Worm (Caenorhabditis elegans) whole organism, L4 larva: ENCODE results near the gene F38B6.2.
A peak's percentile ranks its signal among the peaks of the same experiment; 100 is the strongest.

ENCODE experiments used
- D1046.2 ChIP-seq: fragments of 200-800 bp; sonication (Bioruptor generic); IDR thresholded peaks from 2 replicates; pipeline ENCODE4 v1.3.6; 2022; ENCODE audit warnings: missing genetic modification characterization, missing compliant biosample characterization
- F26F4.8 ChIP-seq: fragments of 200-800 bp; sonication (Bioruptor generic); conservative IDR thresholded peaks from 2 replicates; pipeline ENCODE4 v1.3.6; 2022; ENCODE audit warnings: missing genetic modification characterization, missing compliant biosample characterization
- F37D6.2 ChIP-seq: sonication (generic microtip); optimal IDR thresholded peaks from 2 replicates; lab custom pipeline; 2016; ENCODE audit warnings: mild to moderate bottlenecking, missing genetic modification characterization, missing compliant biosample characterization
- R02D3.7 ChIP-seq: fragments of 150-350 bp; sonication (generic microtip); optimal IDR thresholded peaks from 3 replicates; lab custom pipeline; 2014; ENCODE audit warnings: missing biosample characterization, missing genetic modification characterization
- T20F7.1 ChIP-seq: fragments of 200-800 bp; sonication (Bioruptor generic); optimal IDR thresholded peaks from 2 replicates; lab custom pipeline; 2018; ENCODE audit warnings: mild to moderate bottlenecking, missing genetic modification characterization, missing compliant biosample characterization
- T26A8.4 ChIP-seq: fragments of 200-800 bp; sonication (Bioruptor generic); IDR thresholded peaks from 2 replicates; pipeline ENCODE4 v1.3.6; 2022; ENCODE audit warnings: missing genetic modification characterization, missing compliant biosample characterization
- Y105C5A.15 ChIP-seq: fragments of 200-800 bp; sonication (Bioruptor generic); IDR thresholded peaks from 2 replicates; pipeline ENCODE4 v1.3.6; 2022; ENCODE audit warnings: missing genetic modification characterization, missing compliant biosample characterization
- Y48G9A.11 ChIP-seq: fragments of 200-800 bp; sonication (Bioruptor generic); IDR thresholded peaks from 2 replicates; pipeline ENCODE4 v1.3.6; 2022; ENCODE audit warnings: missing genetic modification reagents, missing genetic modification characterization, missing compliant biosample characterization
- ZK337.2 ChIP-seq: fragments of 200-800 bp; sonication (Bioruptor generic); IDR thresholded peaks from 2 replicates; pipeline ENCODE4 v1.3.6; 2022; ENCODE audit warnings: missing genetic modification reagents, missing genetic modification characterization, missing compliant biosample characterization
- attf-4 ChIP-seq: sonication (generic microtip); optimal IDR thresholded peaks from 3 replicates; lab custom pipeline; 2017; ENCODE audit warnings: missing biosample characterization, missing genetic modification characterization
- ceh-20 ChIP-seq: fragments of 200-800 bp; sonication (Bioruptor generic); IDR thresholded peaks from 2 replicates; pipeline ENCODE4 v1.3.6; 2022; ENCODE audit warnings: missing genetic modification reagents, missing genetic modification characterization, missing compliant biosample characterization
- ceh-32 ChIP-seq: sonication (generic microtip); optimal IDR thresholded peaks from 2 replicates; lab custom pipeline; 2016; ENCODE audit warnings: mild to moderate bottlenecking, missing genetic modification characterization, missing compliant biosample characterization; ENCODE audit not compliant: poor library complexity
- ces-1 ChIP-seq: fragments of 150-350 bp; sonication (generic microtip); optimal IDR thresholded peaks from 4 replicates; lab custom pipeline; 2014; ENCODE audit warnings: missing biosample characterization, missing genetic modification reagents, missing genetic modification characterization
- cey-2 ChIP-seq: sonication (generic microtip); optimal IDR thresholded peaks from 3 replicates; lab custom pipeline; 2017; ENCODE audit warnings: missing genetic modification characterization, mild to moderate bottlenecking, missing compliant biosample characterization, antibody characterized with exemption, borderline replicate concordance; ENCODE audit not compliant: insufficient read depth
- daf-16 ChIP-seq, 3 experiments: sonication (generic microtip); optimal IDR thresholded peaks; 2 replicates each; lab custom pipeline; 2016 to 2017; ENCODE audit warnings: missing genetic modification characterization in 3 of 3, missing genetic modification reagents in 3 of 3, mild to moderate bottlenecking in 2 of 3, missing compliant biosample characterization in 2 of 3, missing biosample characterization in 1 of 3, moderate library complexity in 1 of 3
- daf-8 ChIP-seq: fragments of 200-800 bp; sonication (Bioruptor generic); IDR thresholded peaks from 2 replicates; pipeline ENCODE4 v1.3.6; 2022; ENCODE audit warnings: missing genetic modification characterization, missing compliant biosample characterization
- dmd-8 ChIP-seq: fragments of 200-800 bp; sonication (Bioruptor generic); IDR thresholded peaks from 2 replicates; pipeline ENCODE4 v1.3.6; 2022; ENCODE audit warnings: missing genetic modification characterization, missing compliant biosample characterization
- dpl-1 ChIP-seq: fragments of 150-350 bp; optimal IDR thresholded peaks from 2 replicates; lab custom pipeline; 2014; ENCODE audit warnings: missing biosample characterization, missing genetic modification reagents, missing genetic modification characterization
- duxl-1 ChIP-seq: sonication (generic microtip); optimal IDR thresholded peaks from 2 replicates; lab custom pipeline; 2016; ENCODE audit warnings: mild to moderate bottlenecking, missing genetic modification characterization, moderate library complexity, missing compliant biosample characterization; ENCODE audit not compliant: poor library complexity
- fkh-10 ChIP-seq: fragments of 150-350 bp; optimal IDR thresholded peaks from 2 replicates; lab custom pipeline; 2014; ENCODE audit warnings: missing biosample characterization, missing genetic modification reagents, missing genetic modification characterization
- fos-1 ChIP-seq: fragments of 150-350 bp; optimal IDR thresholded peaks from 2 replicates; lab custom pipeline; 2014; ENCODE audit warnings: missing biosample characterization, missing genetic modification characterization
- gei-8 ChIP-seq: fragments of 200-800 bp; sonication (Bioruptor generic); optimal IDR thresholded peaks from 2 replicates; lab custom pipeline; 2018; ENCODE audit warnings: mild to moderate bottlenecking, missing genetic modification characterization, missing compliant biosample characterization
- lim-7 ChIP-seq: fragments of 200-800 bp; sonication (Bioruptor generic); IDR thresholded peaks from 2 replicates; pipeline ENCODE4 v1.3.6; 2022; ENCODE audit warnings: missing genetic modification characterization, missing compliant biosample characterization
- lin-13 ChIP-seq: fragments of 150-350 bp; optimal IDR thresholded peaks from 2 replicates; lab custom pipeline; 2014; ENCODE audit warnings: missing biosample characterization, missing genetic modification reagents, missing genetic modification characterization
- lin-15B ChIP-seq: fragments of 150-350 bp; sonication (generic microtip); optimal IDR thresholded peaks from 3 replicates; lab custom pipeline; 2014; ENCODE audit warnings: missing biosample characterization, missing genetic modification characterization
- lin-38 ChIP-seq: fragments of 200-800 bp; sonication (Bioruptor generic); IDR thresholded peaks from 2 replicates; pipeline ENCODE4 v1.3.6; 2022; ENCODE audit warnings: missing genetic modification reagents, missing genetic modification characterization, missing compliant biosample characterization
- lir-3 ChIP-seq: sonication (generic microtip); optimal IDR thresholded peaks from 2 replicates; lab custom pipeline; 2016; ENCODE audit warnings: mild to moderate bottlenecking, missing genetic modification characterization, missing compliant biosample characterization
- madf-5 ChIP-seq, 2 experiments: fragments of 200-800 bp; sonication (Bioruptor generic); IDR thresholded peaks; 2 replicates each; pipeline ENCODE4 v1.3.6; 2022; ENCODE audit warnings: missing compliant biosample characterization in 2 of 2, missing genetic modification characterization in 2 of 2
- mdl-1 ChIP-seq, 2 experiments: fragments of 150-350 bp in 1 of 2; sonication (generic microtip) in 1 of 2; optimal IDR thresholded peaks; 2 replicates each; lab custom pipeline; 2014 to 2017; ENCODE audit warnings: missing biosample characterization in 2 of 2, missing genetic modification characterization in 2 of 2
- mep-1 ChIP-seq: fragments of 150-350 bp; sonication (generic microtip); optimal IDR thresholded peaks from 3 replicates; lab custom pipeline; 2014; ENCODE audit warnings: missing biosample characterization, missing genetic modification characterization
- mes-2 ChIP-seq: sonication (generic microtip); optimal IDR thresholded peaks from 2 replicates; lab custom pipeline; 2016; ENCODE audit warnings: missing genotype, mild to moderate bottlenecking, missing genetic modification characterization, missing compliant biosample characterization; ENCODE audit not compliant: poor library complexity, severe bottlenecking
- nhr-102 ChIP-seq: sonication (generic microtip); optimal IDR thresholded peaks from 2 replicates; lab custom pipeline; 2016; ENCODE audit warnings: mild to moderate bottlenecking, missing genetic modification characterization, moderate library complexity, missing compliant biosample characterization
- nhr-25 ChIP-seq: sonication (generic microtip); optimal IDR thresholded peaks from 2 replicates; lab custom pipeline; 2017; ENCODE audit warnings: missing genetic modification characterization, mild to moderate bottlenecking, missing compliant biosample characterization, antibody characterized with exemption, moderate library complexity, borderline replicate concordance; ENCODE audit not compliant: insufficient read depth
- nhr-28 ChIP-seq: fragments of 150-350 bp; optimal IDR thresholded peaks from 2 replicates; lab custom pipeline; 2014; ENCODE audit warnings: missing biosample characterization, missing genetic modification characterization
- nhr-41 ChIP-seq: fragments of 200-800 bp; sonication (Bioruptor generic); IDR thresholded peaks from 2 replicates; pipeline ENCODE4 v1.3.6; 2022; ENCODE audit warnings: missing genetic modification reagents, missing genetic modification characterization, missing compliant biosample characterization
- nhr-48 ChIP-seq: sonication (generic microtip); optimal IDR thresholded peaks from 2 replicates; lab custom pipeline; 2016; ENCODE audit warnings: mild to moderate bottlenecking, missing genetic modification characterization, missing compliant biosample characterization
- nhr-6 ChIP-seq: fragments of 150-350 bp; optimal IDR thresholded peaks from 2 replicates; lab custom pipeline; 2014; ENCODE audit warnings: missing biosample characterization, missing genetic modification characterization
- pha-4 ChIP-seq, 2 experiments: fragments of 150-350 bp in 1 of 2; fragments of 200-800 bp in 1 of 2; sonication (Bioruptor generic) in 1 of 2; IDR thresholded peaks in 1 of 2; optimal IDR thresholded peaks in 1 of 2; 2 replicates each; pipeline versions ENCODE4 v1.3.6 to Lab custom; 2014 to 2022; ENCODE audit warnings: missing genetic modification characterization in 2 of 2, missing genetic modification reagents in 2 of 2, missing biosample characterization in 1 of 2, missing compliant biosample characterization in 1 of 2
- php-3 ChIP-seq: fragments of 200-800 bp; sonication (Bioruptor generic); IDR thresholded peaks from 2 replicates; pipeline ENCODE4 v1.3.6; 2022; ENCODE audit warnings: missing genetic modification reagents, missing genetic modification characterization, missing compliant biosample characterization
- pqm-1 ChIP-seq: sonication (generic microtip); optimal IDR thresholded peaks from 2 replicates; lab custom pipeline; 2017; ENCODE audit warnings: missing biosample characterization, missing genetic modification characterization
- snpc-4 ChIP-seq: fragments of 150-350 bp; optimal IDR thresholded peaks from 2 replicates; lab custom pipeline; 2014; ENCODE audit warnings: missing biosample characterization, missing genetic modification characterization
- spr-1 ChIP-seq: sonication (generic microtip); optimal IDR thresholded peaks from 2 replicates; lab custom pipeline; 2016; ENCODE audit warnings: mild to moderate bottlenecking, missing genetic modification characterization, missing compliant biosample characterization
- tra-1 ChIP-seq: fragments of 200-800 bp; sonication (Bioruptor generic); IDR thresholded peaks from 2 replicates; pipeline ENCODE4 v1.3.6; 2022; ENCODE audit warnings: missing genetic modification reagents, missing genetic modification characterization, missing compliant biosample characterization
- unc-39 ChIP-seq: sonication (generic microtip); optimal IDR thresholded peaks from 2 replicates; lab custom pipeline; 2017; ENCODE audit warnings: missing biosample characterization, missing genetic modification characterization
- unc-62 ChIP-seq, 3 experiments: fragments of 150-350 bp in 1 of 3; sonication (generic microtip); optimal IDR thresholded peaks in 2 of 3; peaks in 1 of 3; 1 replicate in 1 of 3; 2 replicates in 2 of 3; lab custom pipeline; 2014 to 2017; ENCODE audit warnings: missing biosample characterization in 3 of 3, missing genetic modification characterization in 3 of 3, missing genetic modification reagents in 3 of 3, missing genotype in 1 of 3
- zag-1 ChIP-seq: fragments of 150-350 bp; optimal IDR thresholded peaks from 2 replicates; lab custom pipeline; 2014; ENCODE audit warnings: missing biosample characterization, missing genetic modification characterization
- zfp-2 ChIP-seq: sonication (generic microtip); optimal IDR thresholded peaks from 2 replicates; lab custom pipeline; 2016; ENCODE audit warnings: mild to moderate bottlenecking, missing genetic modification characterization, missing compliant biosample characterization

The F38B6.2 gene

DNA sequence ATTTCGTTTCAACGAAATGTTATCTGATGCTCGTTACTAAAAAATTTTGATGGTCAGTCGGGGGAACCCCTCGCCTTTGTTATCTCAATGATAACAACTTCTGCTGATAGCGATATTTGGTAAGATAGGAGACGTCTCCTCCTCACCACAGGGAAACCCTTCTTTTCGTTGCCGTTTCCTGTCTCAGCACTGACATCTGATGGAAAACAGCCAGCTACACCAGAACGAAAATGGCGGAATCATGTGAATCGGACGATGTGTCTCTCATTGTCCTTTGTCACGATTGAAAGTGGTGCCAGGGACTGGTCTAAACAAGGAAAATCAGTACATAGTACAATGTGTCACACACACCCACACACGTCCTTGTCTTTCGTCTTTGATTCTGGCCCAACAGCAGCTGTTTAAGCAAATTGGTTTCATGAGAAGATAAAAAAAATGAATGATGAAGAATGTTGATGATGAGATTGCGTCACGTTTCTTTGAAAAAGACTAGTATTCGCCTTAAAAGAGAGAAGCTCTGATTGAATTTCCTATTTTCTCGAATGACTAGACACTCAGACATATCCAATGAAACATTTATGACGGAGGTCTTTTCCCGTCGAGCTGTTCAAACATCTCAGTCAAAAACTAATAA, 38.1 kb downstream of the F38B6.2 start (continued):
- TF ChIP-seq D1046.2 (GFP tag; lab: Robert Waterston, UW): no peak
- no peak for TF ChIP-seq R02D3.7
- no peak for TF ChIP-seq fos-1 (tag; lab: Kevin White, UChicago)
- peak; percentile 75 for TF ChIP-seq php-3
- TF ChIP-seq ZK337.2 (GFP tag; lab: Robert Waterston, UW): no peak
- TF ChIP-seq nhr-6: no peak
- no peak for TF ChIP-seq lin-13 (GFP tag; lab: Kevin White, UChicago)
- TF ChIP-seq snpc-4: no peak
- TF ChIP-seq Y48G9A.11 (GFP tag; lab: Robert Waterston, UW): no peak
- no peak for TF ChIP-seq spr-1 (tag; lab: Kevin White, UChicago)
- TF ChIP-seq nhr-41 (GFP tag; lab: Robert Waterston, UW): no peak
- peak; percentile 72 for TF ChIP-seq mep-1 (tag; lab: Kevin White, UChicago)
- peak; percentile 96 for TF ChIP-seq nhr-48 (tag; lab: Kevin White, UChicago)
- peak; percentile 71 for TF ChIP-seq nhr-102 (tag; lab: Kevin White, UChicago)
- no peak for TF ChIP-seq F26F4.8 (GFP tag; lab: Robert Waterston, UW)
- peak; percentile 97 to 98 for TF ChIP-seq mdl-1 (tag; optimal IDR thresholded peaks at IDR 0.05; lab: Kevin White, UChicago)
- no peak for TF ChIP-seq pha-4 (GFP tag; IDR thresholded peaks at IDR 0.05; lab: Robert Waterston, UW)
- TF ChIP-seq pha-4 (tag; optimal IDR thresholded peaks at IDR 0.05; lab: Kevin White, UChicago): no peak
- peak; percentile 77 for TF ChIP-seq nhr-28 (tag; lab: Kevin White, UChicago)
- no peak for TF ChIP-seq Y105C5A.15 (GFP tag; lab: Robert Waterston, UW)
- TF ChIP-seq ces-1 (GFP tag; lab: Kevin White, UChicago): peak; percentile 59
- peak; percentile 45 for TF ChIP-seq dpl-1 (GFP tag; lab: Kevin White, UChicago)
- peak; percentile 27 for TF ChIP-seq gei-8 (GFP tag; lab: Kevin White, UChicago)
- TF ChIP-seq lir-3 (tag; lab: Kevin White, UChicago): no peak
- TF ChIP-seq pqm-1 (tag; lab: Kevin White, UChicago): peak; percentile 34
- TF ChIP-seq cey-2 (tag; lab: Kevin White, UChicago): peak; percentile 68
- TF ChIP-seq nhr-25 (tag; lab: Kevin White, UChicago): peak; percentile 63
- TF ChIP-seq daf-16 (GFP tag; optimal IDR thresholded peaks at IDR 0.05; lab: Kevin White, UChicago): peak in 1 of 2 experiments; percentile 73
- TF ChIP-seq daf-16 (tag; optimal IDR thresholded peaks at IDR 0.05; lab: Kevin White, UChicago): peak; percentile 95
- TF ChIP-seq T20F7.1 (GFP tag; lab: Kevin White, UChicago): peak; percentile 14
- TF ChIP-seq ceh-20: peak; percentile 62; the same call in 1 of the 2 replicates
- TF ChIP-seq lim-7 (GFP tag; lab: Robert Waterston, UW): no peak
- TF ChIP-seq mes-2 (tag; lab: Kevin White, UChicago): peak; percentile 25
- peak in 1 of 2 experiments; percentile 100 for TF ChIP-seq unc-62 (GFP tag; optimal IDR thresholded peaks at IDR 0.05 in 1 of 2; lab: Kevin White, UChicago)
- no peak for TF ChIP-seq unc-62 (tag; optimal IDR thresholded peaks at IDR 0.05; lab: Kevin White, UChicago)
- no peak for TF ChIP-seq zag-1 (tag; lab: Kevin White, UChicago)
- TF ChIP-seq T26A8.4 (GFP tag; lab: Robert Waterston, UW): peak; percentile 57; the same call in 1 of the 2 replicates
- TF ChIP-seq attf-4 (tag; lab: Kevin White, UChicago): no peak
- 0 out of 2 replicates have a peak, but pooled peaks have one; percentile 6 for TF ChIP-seq dmd-8 (GFP tag; lab: Robert Waterston, UW)

DNA sequence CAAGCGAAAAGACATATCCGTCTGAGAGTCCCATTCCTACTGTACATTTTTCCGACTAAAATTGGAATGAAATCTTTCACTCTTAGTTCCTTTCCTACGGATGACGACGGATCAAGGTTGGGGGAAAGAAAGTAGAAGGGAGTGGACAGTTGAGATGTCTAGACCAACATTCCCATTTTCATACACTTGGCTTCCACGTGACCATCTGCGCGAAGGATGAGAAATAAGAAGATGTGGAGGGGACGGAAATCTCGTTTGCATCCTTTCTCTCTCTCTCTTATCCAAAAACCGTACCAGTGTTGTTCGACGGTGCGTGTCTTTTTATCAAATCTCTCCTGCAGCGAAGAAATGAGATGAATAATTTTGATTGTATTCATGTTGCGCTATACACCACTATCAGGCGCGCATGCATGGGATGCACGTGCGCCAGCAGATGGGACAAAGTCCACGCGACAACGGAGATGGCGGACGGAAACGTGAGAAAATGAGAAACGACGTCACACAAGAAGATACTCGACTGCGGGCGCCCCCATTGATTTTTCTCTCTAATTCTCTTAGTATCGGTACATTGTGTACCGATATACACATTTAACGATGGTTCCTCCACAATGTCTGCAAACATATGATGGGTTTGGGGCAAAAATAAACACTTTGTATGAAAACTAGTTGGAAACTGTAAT, 39.1 kb downstream of the F38B6.2 start:
- TF ChIP-seq F37D6.2 (tag; lab: Kevin White, UChicago) (peak; percentile 61), lin-13 (GFP tag; lab: Kevin White, UChicago) (peak; percentile 62), unc-39 (tag; lab: Kevin White, UChicago) (no peak), T20F7.1 (GFP tag; lab: Kevin White, UChicago) (peak; percentile 65), lin-15B (no peak), daf-8 (GFP tag; lab: Robert Waterston, UW) (no peak), ceh-32 (tag; lab: Kevin White, UChicago) (no peak), duxl-1 (no peak), lin-38 (GFP tag; lab: Robert Waterston, UW) (peak; percentile 53), tra-1 (GFP tag; lab: Robert Waterston, UW) (peak; percentile 93), zfp-2 (tag; lab: Kevin White, UChicago) (peak; percentile 45), fkh-10 (GFP tag; lab: Kevin White, UChicago) (peak; percentile 1), nhr-48 (tag; lab: Kevin White, UChicago) (peak; percentile 99), madf-5 (GFP tag; IDR thresholded peaks at IDR 0.05; lab: Robert Waterston, UW) (no peak)
